Worm (Caenorhabditis elegans) whole organism, L1 larva: Measurements from ENCODE around the gene scc-3.

Source experiments
- C16A3.4 ChIP-seq: fragments of 150-350 bp; optimal IDR thresholded peaks from 2 replicates; lab custom pipeline; 2014; ENCODE audit warnings: missing biosample characterization, missing genetic modification characterization
- blmp-1 ChIP-seq: fragments of 150-350 bp; optimal IDR thresholded peaks from 2 replicates; lab custom pipeline; 2014; ENCODE audit warnings: missing biosample characterization, missing genetic modification characterization
- lin-35 ChIP-seq, 2 experiments: fragments of 150-350 bp; optimal IDR thresholded peaks; 2 replicates each; lab custom pipeline; 2014; ENCODE audit warnings: missing biosample characterization in 2 of 2, missing genetic modification characterization in 2 of 2, missing genetic modification reagents in 2 of 2
- unc-62 ChIP-seq: fragments of 150-350 bp; optimal IDR thresholded peaks from 2 replicates; lab custom pipeline; 2014; ENCODE audit warnings: missing biosample characterization, missing genetic modification reagents, missing genetic modification characterization
- ztf-4 ChIP-seq: fragments of 150-350 bp; optimal IDR thresholded peaks from 2 replicates; lab custom pipeline; 2014; ENCODE audit warnings: missing biosample characterization, missing genetic modification characterization

scc-3 gene

ce11 chrV:12815386-12815785, 51.6 kb downstream of the scc-3 start:
- TF ChIP-seq lin-35 (GFP tag; optimal IDR thresholded peaks at IDR 0.05; lab: Kevin White, UChicago) (peak in 1 of 2 experiments; percentile 2), ztf-4 (no peak), C16A3.4 (peak; percentile 22)
- TF ChIP-seq, all 84 proteins: peak for 2

- TF ChIP-seq blmp-1: peak; percentile 27
- no peak for TF ChIP-seq unc-62
Observed at ce11 chrV:12816672-12817071, 52.9 kb downstream of the scc-3 start.
